Fruit fly (Drosophila melanogaster) whole organism, embryonic: ENCODE measurements around the gene AhcyL1.

Source experiments
- Abd-B ChIP-seq: fragments of 200-800 bp; sonication (Bioruptor generic); optimal IDR thresholded peaks from 2 replicates; lab custom pipeline; 2018; ENCODE audit warnings: missing biosample characterization, mild to moderate bottlenecking, missing genetic modification characterization, moderate library complexity
- Antp ChIP-seq: fragments of 200-800 bp; sonication (Bioruptor generic); optimal IDR thresholded peaks from 3 replicates; lab custom pipeline; 2016; ENCODE audit warnings: missing biosample characterization, missing genetic modification characterization
- CG10321 ChIP-seq: fragments of 200-800 bp; sonication (Bioruptor generic); IDR thresholded peaks from 2 replicates; pipeline ENCODE4 v1.3.6; 2022; ENCODE audit warnings: missing biosample characterization, missing genetic modification characterization
- CG11398 ChIP-seq: fragments of 200-800 bp; sonication (Bioruptor generic); optimal IDR thresholded peaks from 2 replicates; lab custom pipeline; 2016; ENCODE audit warnings: missing biosample characterization, missing genetic modification characterization
- CG11723 ChIP-seq: fragments of 200-800 bp; sonication (Bioruptor generic); optimal IDR thresholded peaks from 2 replicates; lab custom pipeline; 2017; ENCODE audit warnings: missing biosample characterization, mild to moderate bottlenecking, missing genetic modification characterization
- CG1233 ChIP-seq: fragments of 200-800 bp; sonication (Bioruptor generic); optimal IDR thresholded peaks from 4 replicates; lab custom pipeline; 2018; ENCODE audit warnings: missing biosample characterization, mild to moderate bottlenecking, missing genetic modification characterization
- CG13287 ChIP-seq: fragments of 200-800 bp; sonication (Bioruptor generic); IDR thresholded peaks from 2 replicates; pipeline ENCODE4 v1.3.6; 2022; ENCODE audit warnings: missing biosample characterization, missing genetic modification characterization; ENCODE audit not compliant: partially characterized antibody
- CG16813 ChIP-seq: fragments of 200-800 bp; sonication (Bioruptor generic); IDR thresholded peaks from 3 replicates; pipeline ENCODE4 v1.3.6; 2022; ENCODE audit warnings: missing biosample characterization, missing genetic modification characterization; ENCODE audit not compliant: partially characterized antibody
- CG1832 ChIP-seq: fragments of 200-800 bp; sonication (Bioruptor generic); optimal IDR thresholded peaks from 2 replicates; lab custom pipeline; 2017; ENCODE audit warnings: missing biosample characterization, mild to moderate bottlenecking, missing genetic modification characterization, inconsistent platforms
- CG2875 ChIP-seq: fragments of 200-800 bp; sonication (Bioruptor generic); optimal IDR thresholded peaks from 2 replicates; lab custom pipeline; 2017; ENCODE audit warnings: missing biosample characterization, mild to moderate bottlenecking, missing genetic modification characterization, missing genetic modification reagents
- CG3065 ChIP-seq: fragments of 200-800 bp; sonication (Bioruptor generic); optimal IDR thresholded peaks from 2 replicates; lab custom pipeline; 2016; ENCODE audit warnings: missing biosample characterization, missing genetic modification characterization
- CG31224 ChIP-seq: fragments of 200-800 bp; sonication (Bioruptor generic); IDR thresholded peaks from 2 replicates; pipeline ENCODE4 v1.3.6; 2022; ENCODE audit warnings: missing biosample characterization, missing genetic modification characterization
- CG33557 ChIP-seq: fragments of 200-800 bp; sonication (Bioruptor generic); optimal IDR thresholded peaks from 2 replicates; lab custom pipeline; 2019; ENCODE audit warnings: missing biosample characterization, mild to moderate bottlenecking, missing genetic modification characterization, moderate library complexity
- CG34422 ChIP-seq: fragments of 200-800 bp; sonication (Bioruptor generic); IDR thresholded peaks from 3 replicates; pipeline ENCODE4 v1.3.6; 2022; ENCODE audit warnings: missing biosample characterization, missing genetic modification characterization
- CG42726 ChIP-seq: fragments of 200-800 bp; sonication (Bioruptor generic); IDR thresholded peaks from 2 replicates; pipeline ENCODE4 v1.3.6; 2022; ENCODE audit warnings: missing biosample characterization, missing genetic modification characterization; ENCODE audit not compliant: partially characterized antibody
- CG4282 ChIP-seq: fragments of 200-800 bp; sonication (Bioruptor generic); optimal IDR thresholded peaks from 2 replicates; lab custom pipeline; 2016; ENCODE audit warnings: missing biosample characterization, missing genetic modification characterization
- CG4617 ChIP-seq: fragments of 200-800 bp; sonication (Bioruptor generic); optimal IDR thresholded peaks from 3 replicates; lab custom pipeline; 2016; ENCODE audit warnings: missing biosample characterization, missing genetic modification characterization, borderline replicate concordance
- CG5245 ChIP-seq: fragments of 200-800 bp; sonication (Bioruptor generic); optimal IDR thresholded peaks from 3 replicates; lab custom pipeline; 2016; ENCODE audit warnings: missing biosample characterization, missing genetic modification characterization
- CG6683 ChIP-seq: fragments of 200-800 bp; sonication (Bioruptor generic); optimal IDR thresholded peaks from 2 replicates; lab custom pipeline; 2017; ENCODE audit warnings: missing biosample characterization, mild to moderate bottlenecking, missing genetic modification characterization, missing genetic modification reagents
- CG9437 ChIP-seq: fragments of 200-800 bp; sonication (Bioruptor generic); optimal IDR thresholded peaks from 2 replicates; lab custom pipeline; 2018; ENCODE audit warnings: missing biosample characterization, mild to moderate bottlenecking, missing genetic modification characterization
- CG9797 ChIP-seq: fragments of 200-800 bp; sonication (Bioruptor generic); optimal IDR thresholded peaks from 3 replicates; lab custom pipeline; 2018; ENCODE audit warnings: missing biosample characterization, mild to moderate bottlenecking, missing genetic modification characterization
- Deaf1 ChIP-seq: fragments of 200-800 bp; optimal IDR thresholded peaks from 3 replicates; lab custom pipeline; 2019; ENCODE audit warnings: missing biosample characterization, mild to moderate bottlenecking, missing genetic modification characterization, moderate library complexity
- Dek ChIP-seq: fragments of 200-800 bp; sonication (Bioruptor generic); optimal IDR thresholded peaks from 3 replicates; lab custom pipeline; 2019; ENCODE audit warnings: missing biosample characterization, mild to moderate bottlenecking, missing genetic modification characterization, moderate library complexity
- Gug ChIP-seq: fragments of 200-800 bp; sonication (Bioruptor generic); IDR thresholded peaks from 4 replicates; pipeline ENCODE4 v1.3.6; 2022; ENCODE audit warnings: missing biosample characterization, missing genetic modification characterization
- H15 ChIP-seq: fragments of 200-800 bp; sonication (Bioruptor generic); IDR thresholded peaks from 3 replicates; pipeline ENCODE4 v1.3.6; 2022; ENCODE audit warnings: missing biosample characterization, missing genetic modification characterization
- Hand ChIP-seq: fragments of 200-800 bp; sonication (Bioruptor generic); optimal IDR thresholded peaks from 2 replicates; lab custom pipeline; 2017; ENCODE audit warnings: mild to moderate bottlenecking, missing biosample characterization, missing genetic modification reagents, missing genetic modification characterization
- Hey ChIP-seq: fragments of 200-800 bp; sonication (Bioruptor generic); optimal IDR thresholded peaks from 3 replicates; lab custom pipeline; 2018; ENCODE audit warnings: missing biosample characterization, mild to moderate bottlenecking, missing genetic modification characterization
- Hr39 ChIP-seq: fragments of >200 bp; optimal IDR thresholded peaks from 2 replicates; lab custom pipeline; 2017
- Oaz ChIP-seq: fragments of 200-800 bp; sonication (Bioruptor generic); IDR thresholded peaks from 2 replicates; pipeline ENCODE4 v1.3.6; 2022; ENCODE audit warnings: missing biosample characterization, missing genetic modification characterization
- Ravus ChIP-seq: fragments of 200-800 bp; sonication (Bioruptor generic); IDR thresholded peaks from 2 replicates; pipeline ENCODE4 v1.3.6; 2022; ENCODE audit warnings: missing biosample characterization, missing genetic modification characterization
- Sin3A ChIP-seq: fragments of >200 bp; optimal IDR thresholded peaks from 2 replicates; lab custom pipeline; 2018
- Taf1 ChIP-seq: fragments of 200-800 bp; sonication (Bioruptor generic); IDR thresholded peaks from 2 replicates; pipeline ENCODE4 v1.3.6; 2022; ENCODE audit warnings: missing biosample characterization, missing genetic modification characterization
- Xbp1 ChIP-seq: fragments of 200-800 bp; sonication (Bioruptor generic); optimal IDR thresholded peaks from 3 replicates; lab custom pipeline; 2016; ENCODE audit warnings: missing biosample characterization, mild to moderate bottlenecking, missing genetic modification characterization
- amos ChIP-seq: fragments of 200-800 bp; sonication (Bioruptor generic); IDR thresholded peaks from 2 replicates; pipeline ENCODE4 v1.3.6; 2022; ENCODE audit warnings: missing biosample characterization, missing genetic modification characterization; ENCODE audit not compliant: partially characterized antibody
- ash1 ChIP-seq: fragments of 200-800 bp; sonication (Bioruptor generic); optimal IDR thresholded peaks from 2 replicates; lab custom pipeline; 2018; ENCODE audit warnings: missing biosample characterization, mild to moderate bottlenecking, missing genetic modification characterization
- disco-r ChIP-seq: fragments of 200-800 bp; sonication (Bioruptor generic); optimal IDR thresholded peaks from 2 replicates; lab custom pipeline; 2016; ENCODE audit warnings: missing biosample characterization, missing genetic modification characterization
- dmrt11E ChIP-seq: fragments of 200-800 bp; sonication (Bioruptor generic); optimal IDR thresholded peaks from 3 replicates; lab custom pipeline; 2018; ENCODE audit warnings: missing biosample characterization, mild to moderate bottlenecking, missing genetic modification characterization, moderate library complexity
- hth ChIP-seq: fragments of >200 bp; optimal IDR thresholded peaks from 2 replicates; lab custom pipeline; 2017; ENCODE audit warnings: inconsistent platforms
- nau ChIP-seq: fragments of 200-800 bp; sonication (Bioruptor generic); optimal IDR thresholded peaks from 3 replicates; lab custom pipeline; 2017; ENCODE audit warnings: missing biosample characterization, mild to moderate bottlenecking, missing genetic modification characterization, missing genetic modification reagents
- pfk ChIP-seq: fragments of 200-800 bp; sonication (Bioruptor generic); optimal IDR thresholded peaks from 2 replicates; lab custom pipeline; 2018; ENCODE audit warnings: missing biosample characterization, mild to moderate bottlenecking, missing genetic modification characterization, moderate library complexity
- prd ChIP-seq, 3 experiments: fragments of >200 bp in 2 of 3; fragments of 200-800 bp in 1 of 3; sonication (Bioruptor generic) in 1 of 3; optimal IDR thresholded peaks in 2 of 3; IDR thresholded peaks in 1 of 3; 2 replicates in 2 of 3; 3 replicates in 1 of 3; pipeline versions ENCODE4 v1.3.6 to Lab custom; 2017 to 2022; ENCODE audit warnings: missing biosample characterization in 1 of 3, missing genetic modification characterization in 1 of 3
- pzg ChIP-seq: fragments of 200-800 bp; sonication (Bioruptor generic); optimal IDR thresholded peaks from 3 replicates; lab custom pipeline; 2018; ENCODE audit warnings: missing biosample characterization, mild to moderate bottlenecking, missing genetic modification characterization, moderate library complexity
- sens-2 ChIP-seq: fragments of 200-800 bp; sonication (Bioruptor generic); IDR thresholded peaks from 2 replicates; pipeline ENCODE4 v1.3.6; 2022; ENCODE audit warnings: missing biosample characterization, missing genetic modification characterization
- sima ChIP-seq: fragments of 200-800 bp; sonication (Bioruptor generic); optimal IDR thresholded peaks from 2 replicates; lab custom pipeline; 2016; ENCODE audit warnings: missing biosample characterization, missing genetic modification characterization
- sna ChIP-seq: fragments of 200-800 bp; sonication (Bioruptor generic); IDR thresholded peaks from 2 replicates; pipeline ENCODE4 v1.3.6; 2022; ENCODE audit warnings: missing biosample characterization, missing genetic modification characterization; ENCODE audit not compliant: partially characterized antibody
- sqz ChIP-seq: fragments of 200-800 bp; sonication (Bioruptor generic); optimal IDR thresholded peaks from 3 replicates; lab custom pipeline; 2018; ENCODE audit warnings: missing biosample characterization, mild to moderate bottlenecking, missing genetic modification characterization
- sr ChIP-seq: fragments of 200-800 bp; sonication (Bioruptor generic); IDR thresholded peaks from 3 replicates; pipeline ENCODE4 v1.3.6; 2022; ENCODE audit warnings: missing biosample characterization, missing genetic modification characterization
- tap ChIP-seq: fragments of 200-800 bp; optimal IDR thresholded peaks from 3 replicates; lab custom pipeline; 2019; ENCODE audit warnings: missing biosample characterization, mild to moderate bottlenecking, missing genetic modification characterization, moderate library complexity
- wek ChIP-seq: fragments of 200-800 bp; sonication (Bioruptor generic); optimal IDR thresholded peaks from 3 replicates; lab custom pipeline; 2018; ENCODE audit warnings: missing biosample characterization, mild to moderate bottlenecking, missing genetic modification characterization, moderate library complexity
- yki ChIP-seq: fragments of >200 bp; optimal IDR thresholded peaks from 3 replicates; lab custom pipeline; 2018
- zfh2 ChIP-seq: fragments of 200-800 bp; sonication (Bioruptor generic); optimal IDR thresholded peaks from 2 replicates; lab custom pipeline; 2016; ENCODE audit warnings: missing biosample characterization, missing genetic modification characterization

AhcyL1 gene

DNA sequence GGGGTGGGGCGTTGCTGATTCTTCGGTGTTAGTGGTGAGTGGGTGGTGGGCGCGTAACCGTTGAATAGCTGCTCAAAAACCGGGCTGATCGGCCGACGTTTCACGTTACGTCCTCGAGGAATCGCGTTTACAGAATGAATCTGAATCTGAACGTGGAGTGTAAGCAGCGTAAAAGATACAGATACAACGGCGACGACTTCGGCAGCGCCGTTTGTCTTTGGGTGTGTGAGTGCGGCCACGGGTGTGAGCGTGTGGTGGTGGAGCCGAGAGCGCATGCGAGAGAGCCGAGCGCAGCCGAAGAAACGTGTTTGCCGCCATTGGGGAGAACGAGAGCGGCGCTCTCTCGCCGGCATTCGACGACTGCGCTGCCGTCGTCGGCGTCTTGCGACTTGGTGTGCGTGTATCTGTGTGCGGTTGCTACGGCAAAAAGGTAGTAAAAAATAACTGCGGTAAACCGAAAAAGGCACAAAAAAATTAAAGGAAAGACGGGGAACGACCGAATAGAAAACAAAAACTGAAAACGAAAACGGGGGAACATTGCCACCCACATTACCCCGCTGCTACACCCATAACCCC, 48.9 kb upstream of the AhcyL1 start (continued):
- no peak for TF ChIP-seq CG42726 (GFP tag; lab: Robert Waterston, UW)
- TF ChIP-seq CG9797, result no peak
- TF ChIP-seq ash1 (GFP tag; lab: Kevin White, UChicago), result peak; percentile 56
- TF ChIP-seq CG4617, result no peak
- no peak for TF ChIP-seq sima (GFP tag; lab: Kevin White, UChicago)
- TF ChIP-seq Oaz (GFP tag; lab: Robert Waterston, UW), result no peak
- TF ChIP-seq yki (lab: Kevin White, UChicago), result peak; percentile 91
- TF ChIP-seq CG34422 (GFP tag; lab: Robert Waterston, UW), result no peak; the same call in 2 of the 3 replicates
- TF ChIP-seq Hey (tag; lab: Kevin White, UChicago), result no peak
- TF ChIP-seq tap (tag; lab: Kevin White, UChicago), result no peak
- no peak for TF ChIP-seq CG1832 (GFP tag; lab: Kevin White, UChicago)
- no peak for TF ChIP-seq disco-r (GFP tag; lab: Kevin White, UChicago)
- peak; percentile 39 for TF ChIP-seq nau (GFP tag; lab: Kevin White, UChicago)
- TF ChIP-seq amos, result peak; percentile 21; the same call in 1 of the 2 replicates
- TF ChIP-seq Hr39 (lab: Kevin White, UChicago), result no peak
- TF ChIP-seq CG16813 (GFP tag; lab: Robert Waterston, UW), result no peak
- TF ChIP-seq Dek (tag; lab: Kevin White, UChicago), result no peak
- peak; percentile 64 for TF ChIP-seq sna (GFP tag; lab: Robert Waterston, UW)
- no peak for TF ChIP-seq CG11398 (GFP tag; lab: Kevin White, UChicago)
- peak; percentile 67 for TF ChIP-seq sens-2
- no peak for TF ChIP-seq Xbp1 (GFP tag; lab: Kevin White, UChicago)
- TF ChIP-seq CG10321, result peak; percentile 31; the same call in 1 of the 2 replicates
- no peak for TF ChIP-seq prd (optimal IDR thresholded peaks at IDR 0.05; lab: Kevin White, UChicago)
- TF ChIP-seq prd (GFP tag; IDR thresholded peaks at IDR 0.05; lab: Robert Waterston, UW), result no peak
- no peak for TF ChIP-seq Antp (GFP tag; lab: Kevin White, UChicago)
- no peak for TF ChIP-seq Abd-B (GFP tag; lab: Kevin White, UChicago)
- TF ChIP-seq CG9437 (GFP tag; lab: Kevin White, UChicago), result peak; percentile 66
- TF ChIP-seq pzg (GFP tag; lab: Kevin White, UChicago), result no peak
- no peak for TF ChIP-seq dmrt11E (tag; lab: Kevin White, UChicago)
- no peak for TF ChIP-seq CG6683
- no peak for TF ChIP-seq Ravus (GFP tag; lab: Robert Waterston, UW)
- peak; percentile 65; the same call in 1 of the 2 replicates for TF ChIP-seq CG13287 (GFP tag; lab: Robert Waterston, UW)
- TF ChIP-seq sr (GFP tag; lab: Robert Waterston, UW), result no peak
- no peak for TF ChIP-seq wek
- no peak for TF ChIP-seq Taf1 (GFP tag; lab: Robert Waterston, UW)
- no peak for TF ChIP-seq hth (lab: Kevin White, UChicago)
- TF ChIP-seq CG31224 (GFP tag; lab: Robert Waterston, UW), result no peak
- peak; percentile 46 for TF ChIP-seq Hand (GFP tag; lab: Kevin White, UChicago)
- no peak for TF ChIP-seq CG5245 (GFP tag; lab: Kevin White, UChicago)
- TF ChIP-seq CG3065 (GFP tag; lab: Kevin White, UChicago), result no peak
- no peak for TF ChIP-seq CG4282 (GFP tag; lab: Kevin White, UChicago)
- TF ChIP-seq H15 (GFP tag; lab: Robert Waterston, UW), result no peak
- TF ChIP-seq CG2875 (GFP tag; lab: Kevin White, UChicago), result no peak
- TF ChIP-seq CG33557, result peak; percentile 33
- TF ChIP-seq Sin3A (lab: Kevin White, UChicago), result no peak
- peak; percentile 99 for TF ChIP-seq Deaf1 (tag; lab: Kevin White, UChicago)
- TF ChIP-seq zfh2 (GFP tag; lab: Kevin White, UChicago), result no peak
- peak; percentile 1 for TF ChIP-seq sqz
- no peak for TF ChIP-seq CG11723 (GFP tag; lab: Kevin White, UChicago)
- TF ChIP-seq Gug (GFP tag; lab: Robert Waterston, UW), result no peak
- TF ChIP-seq CG1233 (GFP tag; lab: Kevin White, UChicago), result peak; percentile 22
- no peak for TF ChIP-seq pfk
